Fruit fly (Drosophila melanogaster): ENCODE results near the gene Snx27.

Gene Snx27

dm6 chrX:5677400-5678177 lies 60.2 kb downstream of the Snx27 start:
- TF ChIP-seq Sp1 (GFP tag; optimal IDR thresholded peaks at IDR 0.05), result peak; percentile 70
- peak; percentile 11 for TF ChIP-seq ey (GFP tag; optimal IDR thresholded peaks at IDR 0.05)
- peak; percentile 30 for TF ChIP-seq dmrt93B (GFP tag; optimal IDR thresholded peaks at IDR 0.05)
- no peak for TF ChIP-seq woc (GFP tag; optimal IDR thresholded peaks at IDR 0.05)
- TF ChIP-seq Abd-B (GFP tag; optimal IDR thresholded peaks at IDR 0.05), result no peak
- TF ChIP-seq GATAd (GFP tag; optimal IDR thresholded peaks at IDR 0.05), result peak; percentile 28
- no peak for TF ChIP-seq Dif (GFP tag; optimal IDR thresholded peaks at IDR 0.05; ENCODE audit: partially characterized antibody)
- TF ChIP-seq Hr78 (GFP tag; optimal IDR thresholded peaks at IDR 0.05), result no peak
- peak; percentile 66 for TF ChIP-seq h (GFP tag; optimal IDR thresholded peaks at IDR 0.05)
- peak; percentile 63 for TF ChIP-seq br (GFP tag; optimal IDR thresholded peaks at IDR 0.05)
- no peak for TF ChIP-seq lola (GFP tag; optimal IDR thresholded peaks at IDR 0.05)
- peak in 1 of 2 experiments; percentile 59 for TF ChIP-seq foxo (GFP tag; optimal IDR thresholded peaks at IDR 0.05)
- TF ChIP-seq sage (GFP tag; optimal IDR thresholded peaks at IDR 0.05), result peak; percentile 8
- peak; percentile 60 for TF ChIP-seq Jra (GFP tag; optimal IDR thresholded peaks at IDR 0.05)
- TF ChIP-seq Rel (GFP tag; optimal IDR thresholded peaks at IDR 0.05), result no peak
- no peak for TF ChIP-seq Rel (tag; optimal IDR thresholded peaks at IDR 0.05)
- TF ChIP-seq CrebA (GFP tag; optimal IDR thresholded peaks at IDR 0.05; ENCODE audit: borderline replicate concordance), result no peak
- TF ChIP-seq HLH106 (tag; optimal IDR thresholded peaks at IDR 0.05), result peak; percentile 8
- TF ChIP-seq pan (optimal IDR thresholded peaks at IDR 0.05), result no peak
- peak; percentile 73 for TF ChIP-seq Hnf4 (GFP tag; optimal IDR thresholded peaks at IDR 0.05)
- TF ChIP-seq dl (GFP tag; optimal IDR thresholded peaks at IDR 0.05; ENCODE audit: insufficient read depth in 1 of 2, partially characterized antibody in 2 of 2), result no peak
- TF ChIP-seq fru (GFP tag; optimal IDR thresholded peaks at IDR 0.05), result peak; percentile 36
- TF ChIP-seq Vsx2 (GFP tag; optimal IDR thresholded peaks at IDR 0.05; ENCODE audit: partially characterized antibody), result no peak
- no peak for TF ChIP-seq CG32264 (GFP tag; optimal IDR thresholded peaks at IDR 0.05)
- TF ChIP-seq rgr (GFP tag; optimal IDR thresholded peaks at IDR 0.05), result peak; percentile 52
- TF ChIP-seq Mio (GFP tag; optimal IDR thresholded peaks at IDR 0.05), result no peak
- peak; percentile 52 for TF ChIP-seq psq (GFP tag; optimal IDR thresholded peaks at IDR 0.05)
- TF ChIP-seq dsf (GFP tag; optimal IDR thresholded peaks at IDR 0.05; ENCODE audit: borderline replicate concordance), result peak; percentile 33
- no peak for TF ChIP-seq usp (GFP tag; optimal IDR thresholded peaks at IDR 0.05)
- TF ChIP-seq N (GFP tag; optimal IDR thresholded peaks at IDR 0.05), result no peak
- peak; percentile 70 for TF ChIP-seq Hr83 (GFP tag; optimal IDR thresholded peaks at IDR 0.05; ENCODE audit: poor library complexity, severe bottlenecking)
- TF ChIP-seq CG9705 (GFP tag; optimal IDR thresholded peaks at IDR 0.05), result peak; percentile 48
- peak; percentile 77 for TF ChIP-seq sv (GFP tag; optimal IDR thresholded peaks at IDR 0.05)
- TF ChIP-seq brk (GFP tag; optimal IDR thresholded peaks at IDR 0.05), result no peak
- no peak for TF ChIP-seq Dfd (GFP tag; optimal IDR thresholded peaks at IDR 0.05)
- TF ChIP-seq tai (GFP tag; optimal IDR thresholded peaks at IDR 0.05), result no peak
- TF ChIP-seq jim (GFP tag; optimal IDR thresholded peaks at IDR 0.05), result no peak
- TF ChIP-seq Myc (optimal IDR thresholded peaks at IDR 0.05), result no peak
- TF ChIP-seq OdsH (GFP tag; optimal IDR thresholded peaks at IDR 0.05), result peak; percentile 57

- TF ChIP-seq dmrt93B (GFP tag; optimal IDR thresholded peaks at IDR 0.05) (no peak), Rel (GFP tag; optimal IDR thresholded peaks at IDR 0.05) (no peak), Rel (tag; optimal IDR thresholded peaks at IDR 0.05) (peak; percentile 85)
Observed at dm6 chrX:5676855-5677254, 61.0 kb downstream of the Snx27 start.
